Fruit fly (Drosophila melanogaster) whole organism: ENCODE data around the gene CG7806.

Source experiments
- Dll ChIP-seq: fragments of >200 bp; optimal IDR thresholded peaks from 2 replicates; lab custom pipeline; 2017
- EcR ChIP-seq, 2 experiments: fragments of >200 bp; optimal IDR thresholded peaks; 2 replicates each; lab custom pipeline; 2017; ENCODE audit warnings: missing biosample characterization in 2 of 2, missing genetic modification characterization in 2 of 2, missing genetic modification reagents in 2 of 2

dm6 chr2L:8296395-8296794 is 14.8 kb upstream of the CG7806 start:
- TF ChIP-seq EcR (GFP tag; optimal IDR thresholded peaks at IDR 0.05; lab: Kevin White, UChicago) (no peak), Dll (lab: Kevin White, UChicago) (no peak)
